Worm (Caenorhabditis elegans): ENCODE measurements around the gene exos-7.
A peak's percentile ranks its signal among the peaks of the same experiment; 100 is the strongest.

Gene exos-7

ce11 chrV:20831867-20832266, 6.8 kb upstream of the exos-7 start:
- TF ChIP-seq elt-2 (tag; optimal IDR thresholded peaks at IDR 0.05) (peak; percentile 18), hlh-13 (GFP tag; optimal IDR thresholded peaks at IDR 0.05) (no peak)

ce11 chrV:20832554-20832963, 6.1 kb upstream of the exos-7 start:
- TF ChIP-seq pat-9 (tag; optimal IDR thresholded peaks at IDR 0.05) (no peak), F13H6.1 (tag; optimal IDR thresholded peaks at IDR 0.05) (no peak), ahr-1 (tag; optimal IDR thresholded peaks at IDR 0.05) (peak; percentile 69), hlh-15 (tag; optimal IDR thresholded peaks at IDR 0.05) (no peak), ets-4 (tag; optimal IDR thresholded peaks at IDR 0.05) (peak; percentile 43), lim-6 (tag; optimal IDR thresholded peaks at IDR 0.05) (no peak), eyg-1 (tag; optimal IDR thresholded peaks at IDR 0.05) (no peak), dve-1 (tag; optimal IDR thresholded peaks at IDR 0.05) (no peak), K02D7.2 (tag; optimal IDR thresholded peaks at IDR 0.05) (no peak), hlh-13 (GFP tag; optimal IDR thresholded peaks at IDR 0.05) (no peak), mec-3 (tag; optimal IDR thresholded peaks at IDR 0.05; ENCODE audit: borderline replicate concordance) (no peak), ceh-48 (tag; optimal IDR thresholded peaks at IDR 0.05) (peak; percentile 64), syd-9 (tag; optimal IDR thresholded peaks at IDR 0.05) (no peak), ceh-30 (tag; optimal IDR thresholded peaks at IDR 0.05) (no peak), che-1 (tag; optimal IDR thresholded peaks at IDR 0.05) (no peak), lin-11 (tag; optimal IDR thresholded peaks at IDR 0.05) (no peak), ceh-19 (GFP tag; optimal IDR thresholded peaks at IDR 0.05) (no peak), ceh-9 (tag; optimal IDR thresholded peaks at IDR 0.05) (no peak), odd-2 (tag; optimal IDR thresholded peaks at IDR 0.05) (no peak), sox-2 (GFP tag; IDR thresholded peaks at IDR 0.05) (no peak), C08G9.2 (tag; optimal IDR thresholded peaks at IDR 0.05) (peak; percentile 11), ceh-6 (GFP tag; optimal IDR thresholded peaks at IDR 0.05) (no peak), hlh-30 (tag; optimal IDR thresholded peaks at IDR 0.05; ENCODE audit: insufficient read depth) (no peak), pax-1 (tag; optimal IDR thresholded peaks at IDR 0.05) (no peak), unc-86 (tag; optimal IDR thresholded peaks at IDR 0.05) (peak; percentile 55), pha-2 (tag; optimal IDR thresholded peaks at IDR 0.05) (peak; percentile 75), unc-3 (GFP tag; conservative IDR thresholded peaks at IDR 0.05) (no peak), unc-3 (tag; optimal IDR thresholded peaks at IDR 0.05) (peak; percentile 10), pros-1 (tag; optimal IDR thresholded peaks at IDR 0.05) (no peak), ceh-22 (tag; optimal IDR thresholded peaks at IDR 0.05) (no peak), ttx-3 (tag; optimal IDR thresholded peaks at IDR 0.05) (peak; percentile 61), elt-4 (tag; optimal IDR thresholded peaks at IDR 0.05) (no peak), tbx-7 (tag; optimal IDR thresholded peaks at IDR 0.05) (peak; percentile 23), unc-42 (tag; optimal IDR thresholded peaks at IDR 0.05) (peak; percentile 78), ama-1 (optimal IDR thresholded peaks at IDR 0.05) (no peak), hlh-6 (tag; optimal IDR thresholded peaks at IDR 0.05) (no peak), fax-1 (tag; optimal IDR thresholded peaks at IDR 0.05) (peak; percentile 6), dmd-4 (tag; optimal IDR thresholded peaks at IDR 0.05; ENCODE audit: borderline replicate concordance) (no peak), hlh-8 (tag; optimal IDR thresholded peaks at IDR 0.05) (peak; percentile 58), tbx-2 (tag; optimal IDR thresholded peaks at IDR 0.05) (peak; percentile 72), fkh-6 (tag; optimal IDR thresholded peaks at IDR 0.05) (peak; percentile 15), sox-4 (tag; optimal IDR thresholded peaks at IDR 0.05) (peak; percentile 12), Y22D7AL.16 (tag; optimal IDR thresholded peaks at IDR 0.05) (no peak), nhr-11 (tag; optimal IDR thresholded peaks at IDR 0.05) (no peak), ceh-18 (tag; optimal IDR thresholded peaks at IDR 0.05) (no peak), ceh-24 (tag; optimal IDR thresholded peaks at IDR 0.05) (no peak), madf-2 (tag; optimal IDR thresholded peaks at IDR 0.05) (no peak), pag-3 (tag; optimal IDR thresholded peaks at IDR 0.05; ENCODE audit: borderline replicate concordance) (no peak), ref-2 (tag; optimal IDR thresholded peaks at IDR 0.05) (no peak), K09A11.1 (tag; optimal IDR thresholded peaks at IDR 0.05; ENCODE audit: insufficient read depth) (no peak), pqm-1 (tag; optimal IDR thresholded peaks at IDR 0.05) (no peak)
